Fruit fly (Drosophila melanogaster): ENCODE results near the gene Vha68-2.

Gene Vha68-2

dm6 chr2L:13018992-13019484, 44.9 kb downstream of the Vha68-2 start, which contains the start of gene Ube4B (continued):
- TF ChIP-seq CG30403 (GFP tag; optimal IDR thresholded peaks at IDR 0.05) = peak; percentile 75
- TF ChIP-seq bab2 (GFP tag; optimal IDR thresholded peaks at IDR 0.05) = peak; percentile 71
- peak; percentile 88 for TF ChIP-seq CG12659 (GFP tag; optimal IDR thresholded peaks at IDR 0.05)
- TF ChIP-seq Dad (GFP tag; optimal IDR thresholded peaks at IDR 0.05) = peak; percentile 66
- no peak for TF ChIP-seq CG15011 (GFP tag; optimal IDR thresholded peaks at IDR 0.05)
- no peak for TF ChIP-seq gsb-n (tag; optimal IDR thresholded peaks at IDR 0.05)
- peak; percentile 78 for TF ChIP-seq CG7963 (GFP tag; IDR thresholded peaks at IDR 0.05; ENCODE audit: partially characterized antibody)
- peak; percentile 89 for TF ChIP-seq Ets97D (GFP tag; optimal IDR thresholded peaks at IDR 0.05)
- no peak for TF ChIP-seq Sox102F (GFP tag; optimal IDR thresholded peaks at IDR 0.05)
- TF ChIP-seq CG12769 (tag; optimal IDR thresholded peaks at IDR 0.05) = no peak
- TF ChIP-seq zen (tag; optimal IDR thresholded peaks at IDR 0.05) = peak; percentile 59
- TF ChIP-seq dm (GFP tag; optimal IDR thresholded peaks at IDR 0.05) = peak; percentile 59
- no peak for TF ChIP-seq Hand (GFP tag; optimal IDR thresholded peaks at IDR 0.05)
- TF ChIP-seq zfh1 (GFP tag; IDR thresholded peaks at IDR 0.05) = peak; percentile 64
- TF ChIP-seq sim (GFP tag; IDR thresholded peaks at IDR 0.05) = no peak
- TF ChIP-seq Nf-YA (GFP tag; IDR thresholded peaks at IDR 0.05) = no peak
- TF ChIP-seq CG9876 (GFP tag; optimal IDR thresholded peaks at IDR 0.05) = peak; percentile 48
- peak; percentile 57; the same call in 1 of the 2 replicates for TF ChIP-seq sisA (GFP tag; IDR thresholded peaks at IDR 0.05)
- TF ChIP-seq Stat92E (GFP tag; optimal IDR thresholded peaks at IDR 0.05) = no peak
- TF ChIP-seq HmgD (GFP tag; optimal IDR thresholded peaks at IDR 0.05) = peak; percentile 75
- TF ChIP-seq pan (optimal IDR thresholded peaks at IDR 0.05) = no peak
- peak in 1 of 2 experiments; percentile 73 for TF ChIP-seq pan (GFP tag; optimal IDR thresholded peaks at IDR 0.05 in 1 of 2, IDR thresholded peaks at IDR 0.05 in 1 of 2)
- peak; percentile 12 for TF ChIP-seq Kr (GFP tag; optimal IDR thresholded peaks at IDR 0.05)
- no peak for TF ChIP-seq CG18764 (GFP tag; optimal IDR thresholded peaks at IDR 0.05)
- peak; percentile 30 for TF ChIP-seq CG12236 (GFP tag; optimal IDR thresholded peaks at IDR 0.05)
- TF ChIP-seq zen2 (GFP tag; IDR thresholded peaks at IDR 0.05; ENCODE audit: partially characterized antibody) = peak; percentile 47; the same call in 1 of the 3 replicates
- TF ChIP-seq CG8281 (tag; optimal IDR thresholded peaks at IDR 0.05) = no peak
- peak; percentile 95 for TF ChIP-seq YL-1 (GFP tag; optimal IDR thresholded peaks at IDR 0.05)
- no peak for TF ChIP-seq CG3065 (GFP tag; optimal IDR thresholded peaks at IDR 0.05)
- TF ChIP-seq CG33557 (GFP tag; optimal IDR thresholded peaks at IDR 0.05) = no peak
- peak; percentile 78 for TF ChIP-seq jumu (GFP tag; optimal IDR thresholded peaks at IDR 0.05)
- TF ChIP-seq vfl (GFP tag; optimal IDR thresholded peaks at IDR 0.05) = peak; percentile 52
- no peak for TF ChIP-seq tup (GFP tag; optimal IDR thresholded peaks at IDR 0.05)
- no peak for TF ChIP-seq twi (tag; optimal IDR thresholded peaks at IDR 0.05)
- peak; percentile 99 for TF ChIP-seq CG10959 (GFP tag; IDR thresholded peaks at IDR 0.05)
- TF ChIP-seq CG11398 (GFP tag; optimal IDR thresholded peaks at IDR 0.05) = peak; percentile 47
- peak; percentile 71 for TF ChIP-seq CG12155 (GFP tag; optimal IDR thresholded peaks at IDR 0.05)
- peak; percentile 55 for TF ChIP-seq Atf6 (GFP tag; IDR thresholded peaks at IDR 0.05)
- 0 out of 2 replicates have a peak, but pooled peaks have one; percentile 29 for TF ChIP-seq wdn (GFP tag; IDR thresholded peaks at IDR 0.05)
- TF ChIP-seq Pdp1 (GFP tag; optimal IDR thresholded peaks at IDR 0.05) = peak; percentile 62 to 72
- peak; percentile 61 for TF ChIP-seq CG9215 (GFP tag; IDR thresholded peaks at IDR 0.05)
- TF ChIP-seq CG17328 (GFP tag; IDR thresholded peaks at IDR 0.05) = peak; percentile 57
- TF ChIP-seq kay (GFP tag; optimal IDR thresholded peaks at IDR 0.05) = peak; percentile 69
- TF ChIP-seq dmrt11E (tag; optimal IDR thresholded peaks at IDR 0.05) = peak; percentile 41
- TF ChIP-seq Dip3 (GFP tag; optimal IDR thresholded peaks at IDR 0.05) = peak; percentile 49
- peak in 1 of 2 experiments; percentile 82 for TF ChIP-seq dpn (GFP tag; optimal IDR thresholded peaks at IDR 0.05)
- no peak for TF ChIP-seq grn (GFP tag; optimal IDR thresholded peaks at IDR 0.05)
- peak; percentile 75 for TF ChIP-seq tna (GFP tag; IDR thresholded peaks at IDR 0.05; ENCODE audit: partially characterized antibody)
- no peak for TF ChIP-seq kah (GFP tag; optimal IDR thresholded peaks at IDR 0.05)
- peak; percentile 56 for TF ChIP-seq az2 (GFP tag; optimal IDR thresholded peaks at IDR 0.05)

All from whole organism, embryonic.